Worm (Caenorhabditis elegans) whole organism, mixed stage, embryonic: Measurements from ENCODE around the gene ubc-23.
A peak's percentile ranks its signal among the peaks of the same experiment; 100 is the strongest.

ENCODE experiments used
- M03D4.4 ChIP-seq: sonication (generic microtip); optimal IDR thresholded peaks from 2 replicates; lab custom pipeline; 2017; ENCODE audit warnings: mild to moderate bottlenecking, missing genetic modification characterization, missing compliant biosample characterization
- bed-3 ChIP-seq: fragments of 200-800 bp; sonication (Bioruptor generic); optimal IDR thresholded peaks from 3 replicates; lab custom pipeline; 2018; ENCODE audit warnings: mild to moderate bottlenecking, missing genetic modification characterization, moderate library complexity, missing compliant biosample characterization
- blmp-1 ChIP-seq: fragments of 150-350 bp; optimal IDR thresholded peaks from 2 replicates; lab custom pipeline; 2014; ENCODE audit warnings: missing biosample characterization, missing genetic modification characterization
- ceh-39 ChIP-seq: fragments of 150-350 bp; optimal IDR thresholded peaks from 2 replicates; lab custom pipeline; 2014; ENCODE audit warnings: missing biosample characterization, missing genetic modification characterization
- ceh-83 ChIP-seq: fragments of 200-800 bp; sonication (Bioruptor generic); optimal IDR thresholded peaks from 2 replicates; lab custom pipeline; 2018; ENCODE audit warnings: mild to moderate bottlenecking, missing genetic modification characterization, missing compliant biosample characterization
- ces-1 ChIP-seq: fragments of 150-350 bp; optimal IDR thresholded peaks from 2 replicates; lab custom pipeline; 2014; ENCODE audit warnings: missing biosample characterization, missing genetic modification reagents, missing genetic modification characterization
- drap-1 ChIP-seq: fragments of 200-800 bp; sonication (Bioruptor generic); optimal IDR thresholded peaks from 3 replicates; lab custom pipeline; 2018; ENCODE audit warnings: mild to moderate bottlenecking, missing genetic modification characterization, missing compliant biosample characterization
- elt-1 ChIP-seq: sonication (generic microtip); optimal IDR thresholded peaks from 2 replicates; lab custom pipeline; 2017; ENCODE audit warnings: missing genetic modification characterization, mild to moderate bottlenecking, missing compliant biosample characterization, antibody characterized with exemption, moderate library complexity, borderline replicate concordance; ENCODE audit not compliant: insufficient read depth
- elt-3 ChIP-seq: fragments of 150-350 bp; optimal IDR thresholded peaks from 2 replicates; lab custom pipeline; 2014; ENCODE audit warnings: missing biosample characterization, missing genetic modification characterization
- flh-1 ChIP-seq: fragments of 200-800 bp; sonication (Bioruptor generic); optimal IDR thresholded peaks from 2 replicates; lab custom pipeline; 2018; ENCODE audit warnings: mild to moderate bottlenecking, missing genetic modification characterization, moderate library complexity, missing compliant biosample characterization
- ham-2 ChIP-seq: fragments of 200-800 bp; sonication (Bioruptor generic); optimal IDR thresholded peaks from 2 replicates; lab custom pipeline; 2018; ENCODE audit warnings: mild to moderate bottlenecking, missing genetic modification characterization, missing compliant biosample characterization
- hlh-1 ChIP-seq: fragments of 150-350 bp; optimal IDR thresholded peaks from 2 replicates; lab custom pipeline; 2014; ENCODE audit warnings: missing biosample characterization, missing genetic modification reagents, missing genetic modification characterization
- lin-13 ChIP-seq: fragments of 150-350 bp; optimal IDR thresholded peaks from 2 replicates; lab custom pipeline; 2014; ENCODE audit warnings: missing biosample characterization, missing genetic modification characterization
- lin-32 ChIP-seq: fragments of 200-800 bp; sonication (Bioruptor generic); optimal IDR thresholded peaks from 2 replicates; lab custom pipeline; 2018; ENCODE audit warnings: mild to moderate bottlenecking, missing genetic modification characterization, missing compliant biosample characterization
- lsy-2 ChIP-seq: fragments of 150-350 bp; optimal IDR thresholded peaks from 2 replicates; lab custom pipeline; 2014; ENCODE audit warnings: missing biosample characterization, missing genetic modification characterization
- mep-1 ChIP-seq: fragments of 150-350 bp; optimal IDR thresholded peaks from 2 replicates; lab custom pipeline; 2017; ENCODE audit warnings: missing biosample characterization, missing genetic modification reagents, missing genetic modification characterization, inconsistent platforms
- mls-2 ChIP-seq: sonication (generic microtip); optimal IDR thresholded peaks from 2 replicates; lab custom pipeline; 2016; ENCODE audit warnings: mild to moderate bottlenecking, missing genetic modification characterization, moderate library complexity, missing compliant biosample characterization
- nhr-12 ChIP-seq: fragments of 150-350 bp; optimal IDR thresholded peaks from 2 replicates; lab custom pipeline; 2014; ENCODE audit warnings: missing biosample characterization, missing genetic modification characterization
- nhr-2 ChIP-seq: fragments of 150-350 bp; optimal IDR thresholded peaks from 2 replicates; lab custom pipeline; 2014; ENCODE audit warnings: missing biosample characterization, missing genetic modification characterization
- nhr-237 ChIP-seq: fragments of 150-350 bp; optimal IDR thresholded peaks from 2 replicates; lab custom pipeline; 2014; ENCODE audit warnings: missing biosample characterization, missing genetic modification characterization
- nhr-28 ChIP-seq: fragments of 150-350 bp; optimal IDR thresholded peaks from 2 replicates; lab custom pipeline; 2014; ENCODE audit warnings: missing biosample characterization, missing genetic modification characterization
- sptf-1 ChIP-seq: sonication (generic microtip); optimal IDR thresholded peaks from 2 replicates; lab custom pipeline; 2017; ENCODE audit warnings: mild to moderate bottlenecking, missing genetic modification characterization, moderate library complexity, missing compliant biosample characterization
- tbx-8 ChIP-seq: fragments of 200-800 bp; sonication (Bioruptor generic); optimal IDR thresholded peaks from 2 replicates; lab custom pipeline; 2018; ENCODE audit warnings: mild to moderate bottlenecking, missing genetic modification characterization, moderate library complexity, missing compliant biosample characterization
- unc-120 ChIP-seq: sonication (generic microtip); optimal IDR thresholded peaks from 2 replicates; lab custom pipeline; 2017; ENCODE audit warnings: missing genetic modification characterization, missing compliant biosample characterization; ENCODE audit not compliant: poor library complexity, severe bottlenecking
- unc-39 ChIP-seq: fragments of 150-350 bp; optimal IDR thresholded peaks from 2 replicates; lab custom pipeline; 2014; ENCODE audit warnings: missing biosample characterization, missing genetic modification characterization
- unc-62 ChIP-seq: fragments of 150-350 bp; optimal IDR thresholded peaks from 2 replicates; lab custom pipeline; 2014; ENCODE audit warnings: missing biosample characterization, missing genetic modification reagents, missing genetic modification characterization
- zip-8 ChIP-seq: fragments of 150-350 bp; optimal IDR thresholded peaks from 2 replicates; lab custom pipeline; 2014; ENCODE audit warnings: missing biosample characterization, missing genetic modification characterization
- ztf-11 ChIP-seq: fragments of 150-350 bp; optimal IDR thresholded peaks from 2 replicates; lab custom pipeline; 2014; ENCODE audit warnings: missing biosample characterization, missing genetic modification characterization

The ubc-23 gene

DNA sequence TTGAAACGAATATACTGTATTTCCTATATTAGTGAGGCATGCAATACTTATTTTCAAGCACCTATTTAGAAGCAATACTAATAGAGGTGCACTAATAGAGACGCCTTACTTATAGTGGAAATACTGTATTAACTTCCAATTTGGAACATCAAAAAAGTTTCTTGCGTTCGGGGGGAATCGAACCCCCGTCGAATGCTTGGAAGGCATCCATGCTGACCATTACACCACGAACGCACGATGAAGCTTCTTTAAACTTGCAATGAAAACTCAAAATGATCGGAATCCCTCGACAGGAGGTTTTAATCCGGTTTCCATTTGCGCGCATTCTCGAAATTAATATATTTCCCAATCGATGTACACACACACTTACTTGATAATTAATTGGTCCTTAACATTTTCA, 5.9 kb upstream of the ubc-23 start:
- TF ChIP-seq tbx-8 (no peak), zip-8 (tag; lab: Kevin White, UChicago) (no peak), unc-39 (tag; lab: Kevin White, UChicago) (no peak), nhr-28 (tag; lab: Kevin White, UChicago) (no peak), lin-32 (GFP tag; lab: Kevin White, UChicago) (no peak), elt-1 (tag; lab: Kevin White, UChicago) (no peak), flh-1 (GFP tag; lab: Kevin White, UChicago) (no peak)

DNA sequence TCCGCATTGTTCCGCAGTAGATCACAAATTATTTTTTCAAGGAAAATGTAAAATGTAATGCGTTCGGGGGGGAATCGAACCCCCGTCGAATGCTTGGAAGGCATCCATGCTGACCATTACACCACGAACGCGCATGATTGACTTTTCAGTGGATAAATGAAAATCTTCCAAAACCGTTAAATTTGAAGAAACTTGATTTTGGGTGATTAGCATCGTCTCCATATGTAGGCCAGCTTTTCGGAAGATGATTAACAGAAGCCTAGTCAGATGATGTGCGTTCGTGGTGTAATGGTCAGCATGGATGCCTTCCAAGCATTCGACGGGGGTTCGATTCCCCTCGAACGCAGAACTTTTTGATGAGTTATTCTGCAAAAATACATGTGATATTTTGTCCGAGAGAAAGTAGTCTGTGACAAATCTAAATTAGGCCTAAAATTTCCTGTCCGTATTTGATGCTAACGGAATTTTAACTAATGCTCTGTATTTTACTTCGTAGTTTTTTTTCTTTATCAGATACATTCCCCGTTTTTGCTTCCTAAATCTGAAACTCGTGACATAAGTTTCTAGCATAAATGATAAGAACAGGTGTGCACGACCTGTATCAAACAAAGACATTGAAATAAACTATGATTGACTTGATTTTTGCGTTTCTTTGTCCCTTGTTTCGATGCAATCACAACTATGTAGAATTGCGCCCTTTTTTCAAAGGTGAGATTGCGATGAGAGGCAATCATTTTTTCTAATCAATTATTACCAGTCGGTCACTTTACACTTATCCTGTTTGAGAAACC, 2.6 kb downstream of the ubc-23 start, which contains the start of gene C28G1.10:
Gene C28G1.10 (plus strand): TSS at position 676 of the 791 bp plus-strand sequence.
- TF ChIP-seq ham-2 (GFP tag; lab: Kevin White, UChicago) (no peak), unc-62 (GFP tag; lab: Kevin White, UChicago) (no peak), lin-32 (GFP tag; lab: Kevin White, UChicago) (no peak)

DNA sequence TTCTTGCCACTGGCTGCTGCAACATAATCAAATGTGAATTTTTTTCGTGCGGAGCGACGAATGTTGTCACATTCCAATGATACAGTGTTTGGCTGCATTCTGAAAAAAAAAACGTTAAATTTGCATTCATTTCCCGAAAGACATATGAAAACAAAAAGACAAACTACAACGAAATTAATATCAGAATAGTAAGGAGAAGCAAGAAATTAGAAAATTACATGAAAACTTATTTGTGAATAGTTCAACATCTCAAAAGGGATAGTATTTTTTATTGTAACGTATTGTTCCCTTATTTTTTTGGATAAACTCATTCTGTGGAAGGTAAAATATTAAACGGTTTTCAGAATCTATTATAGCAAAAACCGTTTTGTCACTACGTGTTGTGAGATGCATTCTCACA, 9.4 kb downstream of the ubc-23 start, which contains the start of gene sprp-4:
Gene sprp-4 (minus strand): TSS at position 101 of the 400 bp plus-strand sequence.
- TF ChIP-seq unc-120 (tag; lab: Kevin White, UChicago) (no peak), ztf-11 (tag; lab: Kevin White, UChicago) (no peak), bed-3 (GFP tag; lab: Kevin White, UChicago) (no peak), drap-1 (GFP tag; lab: Kevin White, UChicago) (no peak), mep-1 (no peak), lin-13 (tag; lab: Kevin White, UChicago) (no peak), elt-1 (tag; lab: Kevin White, UChicago) (no peak)

DNA sequence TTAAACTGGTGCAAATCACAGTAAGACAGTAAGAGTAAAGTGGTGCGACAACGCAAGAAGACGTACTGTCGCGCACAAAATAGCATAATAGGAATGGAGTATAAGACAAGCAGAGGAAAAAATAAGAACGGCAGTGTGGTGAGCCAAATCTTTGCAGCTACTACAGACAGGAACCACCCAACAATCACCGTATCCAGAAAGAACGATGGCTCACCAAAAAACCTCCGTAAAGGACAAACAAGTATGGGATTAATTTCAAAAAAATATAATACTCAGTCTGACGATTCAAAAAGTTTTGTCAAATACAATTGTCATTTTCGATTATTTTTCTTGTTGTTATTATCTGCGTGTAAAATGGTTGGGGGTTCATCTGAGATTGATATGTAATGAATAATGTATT, 10.3 kb downstream of the ubc-23 start:
- no peak for TF ChIP-seq mep-1
- TF ChIP-seq nhr-2 (tag; lab: Kevin White, UChicago) = no peak
- no peak for TF ChIP-seq drap-1 (GFP tag; lab: Kevin White, UChicago)
- no peak for TF ChIP-seq unc-39 (tag; lab: Kevin White, UChicago)
- no peak for TF ChIP-seq ceh-83 (GFP tag; lab: Kevin White, UChicago)
- no peak for TF ChIP-seq ces-1 (GFP tag; lab: Kevin White, UChicago)
- TF ChIP-seq lin-32 (GFP tag; lab: Kevin White, UChicago) = no peak
- no peak for TF ChIP-seq ham-2 (GFP tag; lab: Kevin White, UChicago)
- TF ChIP-seq hlh-1 (tag; lab: Kevin White, UChicago) = no peak

DNA sequence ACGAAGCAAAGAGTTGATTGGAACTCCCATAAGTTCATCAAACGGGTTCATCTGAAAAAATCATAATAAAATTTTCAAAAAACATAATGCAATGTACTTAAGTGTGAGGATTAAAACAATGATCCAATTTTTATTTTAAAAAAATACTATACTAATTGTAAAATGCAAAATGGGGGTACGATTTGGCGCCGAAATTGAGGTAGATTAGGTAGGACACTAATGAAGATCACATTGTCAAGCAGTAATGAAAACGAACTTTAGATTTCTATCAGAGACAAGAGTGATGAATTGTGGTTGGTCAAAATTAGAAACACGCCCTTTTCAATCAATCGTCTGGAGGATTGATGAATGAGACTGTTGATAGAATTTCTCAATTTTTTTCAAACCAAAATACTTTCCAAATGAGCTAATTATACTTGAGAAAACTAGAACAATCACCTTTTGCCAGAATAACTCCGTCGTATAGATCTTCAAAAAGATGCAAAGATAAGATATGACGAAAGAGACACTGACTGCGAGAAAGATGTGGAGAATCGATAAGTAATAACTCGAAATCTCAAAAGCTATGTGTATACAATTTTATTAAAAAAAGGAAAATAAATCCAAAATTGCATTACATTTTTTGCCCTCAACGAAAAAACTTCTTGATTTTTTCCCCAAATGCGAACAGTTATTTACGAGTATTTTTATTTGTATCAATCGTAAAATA, 14.0 kb downstream of the ubc-23 start, which contains the start of gene C06E2.5:
Gene C06E2.5 (minus strand): TSS at position 51 of the 709 bp plus-strand sequence.
- TF ChIP-seq tbx-8 (no peak), elt-1 (tag; lab: Kevin White, UChicago) (peak; percentile 96), unc-120 (tag; lab: Kevin White, UChicago) (no peak), mep-1 (no peak), sptf-1 (tag; lab: Kevin White, UChicago) (no peak)

DNA sequence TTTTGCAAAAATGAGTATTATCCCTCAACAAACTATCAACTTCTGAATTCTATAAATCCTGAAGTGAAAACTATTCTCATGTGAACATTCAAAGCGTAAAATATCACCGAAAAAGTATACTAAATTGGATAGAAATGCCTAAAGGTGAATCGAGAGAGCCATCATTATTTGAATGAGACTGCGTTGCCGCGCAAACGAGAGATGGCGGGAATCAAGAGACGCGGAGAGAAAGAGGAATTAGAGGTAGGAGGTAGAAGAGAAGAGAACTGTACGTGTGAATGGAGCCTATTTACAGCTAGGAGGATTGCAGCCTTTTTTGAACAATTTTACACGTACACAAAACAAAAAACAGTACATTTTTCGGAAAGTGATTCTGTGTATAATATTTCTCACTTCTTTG, 15.4 kb downstream of the ubc-23 start:
- TF ChIP-seq nhr-237 = no peak
- no peak for TF ChIP-seq ceh-39 (tag; lab: Kevin White, UChicago)
- TF ChIP-seq M03D4.4 = no peak
- TF ChIP-seq ces-1 (GFP tag; lab: Kevin White, UChicago) = no peak
- TF ChIP-seq sptf-1 (tag; lab: Kevin White, UChicago) = no peak
- no peak for TF ChIP-seq hlh-1 (tag; lab: Kevin White, UChicago)
- TF ChIP-seq elt-3 (tag; lab: Kevin White, UChicago) = no peak
- no peak for TF ChIP-seq lsy-2
- TF ChIP-seq lin-13 (tag; lab: Kevin White, UChicago) = no peak
- no peak for TF ChIP-seq blmp-1
- TF ChIP-seq unc-120 (tag; lab: Kevin White, UChicago) = no peak
- no peak for TF ChIP-seq bed-3 (GFP tag; lab: Kevin White, UChicago)
- no peak for TF ChIP-seq nhr-12 (tag; lab: Kevin White, UChicago)
- no peak for TF ChIP-seq ceh-83 (GFP tag; lab: Kevin White, UChicago)
- TF ChIP-seq ham-2 (GFP tag; lab: Kevin White, UChicago) = no peak
- TF ChIP-seq mls-2 (tag; lab: Kevin White, UChicago) = no peak
- TF ChIP-seq, all 35 proteins: peak for 0
